Fruit fly (Drosophila melanogaster) whole organism, prepupa: ENCODE measurements around the gene rho-4.

Source experiments
- Blimp-1 ChIP-seq: fragments of 200-800 bp; sonication (Bioruptor generic); optimal IDR thresholded peaks from 3 replicates; lab custom pipeline; 2017; ENCODE audit warnings: missing biosample characterization, missing genetic modification characterization, mild to moderate bottlenecking, moderate library complexity, missing genetic modification reagents
- CG10669 ChIP-seq: fragments of 200-800 bp; sonication (Bioruptor generic); optimal IDR thresholded peaks from 3 replicates; lab custom pipeline; 2018; ENCODE audit warnings: missing biosample characterization, mild to moderate bottlenecking, missing genetic modification characterization, moderate library complexity
- CG11762 ChIP-seq: fragments of 200-800 bp; sonication (Bioruptor generic); optimal IDR thresholded peaks from 3 replicates; lab custom pipeline; 2016; ENCODE audit warnings: missing biosample characterization, missing genetic modification characterization; ENCODE audit not compliant: insufficient read depth
- CG15336 ChIP-seq: fragments of 200-800 bp; sonication (Bioruptor generic); IDR thresholded peaks from 2 replicates; pipeline ENCODE4 v1.3.6; 2022; ENCODE audit warnings: missing biosample characterization, missing genetic modification characterization
- CG1621 ChIP-seq: fragments of 200-800 bp; sonication (Bioruptor generic); optimal IDR thresholded peaks from 3 replicates; lab custom pipeline; 2018; ENCODE audit warnings: missing biosample characterization, mild to moderate bottlenecking, missing genetic modification characterization
- CG3032 ChIP-seq: fragments of 200-800 bp; optimal IDR thresholded peaks from 2 replicates; lab custom pipeline; 2019; ENCODE audit warnings: missing biosample characterization, mild to moderate bottlenecking, missing genetic modification characterization, moderate library complexity
- CG32006 ChIP-seq: fragments of 200-800 bp; sonication (Bioruptor generic); optimal IDR thresholded peaks from 3 replicates; lab custom pipeline; 2017; ENCODE audit warnings: missing biosample characterization, mild to moderate bottlenecking, missing genetic modification characterization
- CG4318 ChIP-seq: fragments of 200-800 bp; sonication (Bioruptor generic); optimal IDR thresholded peaks from 3 replicates; lab custom pipeline; 2017; ENCODE audit warnings: missing biosample characterization, mild to moderate bottlenecking, missing genetic modification characterization
- CG6163 ChIP-seq: fragments of 200-800 bp; sonication (Bioruptor generic); IDR thresholded peaks from 3 replicates; pipeline ENCODE4 v1.3.6; 2022; ENCODE audit warnings: missing biosample characterization, missing genetic modification characterization
- CG6276 ChIP-seq: fragments of 200-800 bp; sonication (Bioruptor generic); optimal IDR thresholded peaks from 2 replicates; lab custom pipeline; 2017; ENCODE audit warnings: missing biosample characterization, mild to moderate bottlenecking, missing genetic modification characterization
- CG6854 ChIP-seq: fragments of 200-800 bp; sonication (Bioruptor generic); optimal IDR thresholded peaks from 2 replicates; lab custom pipeline; 2017; ENCODE audit warnings: missing biosample characterization, mild to moderate bottlenecking, missing genetic modification characterization
- CG8119 ChIP-seq: fragments of 200-800 bp; sonication (Bioruptor generic); IDR thresholded peaks from 3 replicates; pipeline ENCODE4 v1.3.6; 2022; ENCODE audit warnings: missing biosample characterization, missing genetic modification characterization
- CG8319 ChIP-seq: fragments of 200-800 bp; sonication (Bioruptor generic); optimal IDR thresholded peaks from 3 replicates; lab custom pipeline; 2016; ENCODE audit warnings: missing biosample characterization, missing genetic modification characterization
- CG8632 ChIP-seq: fragments of 200-800 bp; sonication (Bioruptor generic); optimal IDR thresholded peaks from 3 replicates; lab custom pipeline; 2016; ENCODE audit warnings: missing biosample characterization, missing genetic modification characterization
- Eip78C ChIP-seq: fragments of 200-800 bp; sonication (Bioruptor generic); peaks from one replicate; lab custom pipeline; 2016; ENCODE audit warnings: missing biosample characterization, missing genetic modification characterization
- Ets21C ChIP-seq: fragments of 200-800 bp; sonication (Bioruptor generic); optimal IDR thresholded peaks from 3 replicates; lab custom pipeline; 2016; ENCODE audit warnings: missing biosample characterization, missing genetic modification characterization
- Ets96B ChIP-seq: fragments of 200-800 bp; optimal IDR thresholded peaks from 2 replicates; lab custom pipeline; 2019; ENCODE audit warnings: missing biosample characterization, mild to moderate bottlenecking, missing genetic modification characterization, moderate library complexity
- Gug ChIP-seq: fragments of 200-800 bp; sonication (Bioruptor generic); IDR thresholded peaks from 2 replicates; pipeline ENCODE4 v1.3.6; 2022; ENCODE audit warnings: missing biosample characterization, missing genetic modification characterization
- Hr39 ChIP-seq: fragments of 200-800 bp; sonication (Bioruptor generic); optimal IDR thresholded peaks from 2 replicates; lab custom pipeline; 2016; ENCODE audit warnings: missing biosample characterization, missing genetic modification characterization
- Hr4 ChIP-seq: fragments of 200-800 bp; sonication (Bioruptor generic); optimal IDR thresholded peaks from 3 replicates; lab custom pipeline; 2016; ENCODE audit warnings: missing biosample characterization, missing genetic modification characterization
- Lpt ChIP-seq: fragments of 200-800 bp; sonication (Bioruptor generic); optimal IDR thresholded peaks from 3 replicates; lab custom pipeline; 2016; ENCODE audit warnings: missing biosample characterization, missing genetic modification characterization
- OdsH ChIP-seq: fragments of 200-800 bp; sonication (Bioruptor generic); optimal IDR thresholded peaks from 3 replicates; lab custom pipeline; 2016; ENCODE audit warnings: missing biosample characterization, missing genetic modification characterization
- Smox ChIP-seq: fragments of 200-800 bp; sonication (Bioruptor generic); optimal IDR thresholded peaks from 3 replicates; lab custom pipeline; 2016; ENCODE audit warnings: missing biosample characterization, missing genetic modification characterization
- Sox102F ChIP-seq: fragments of 200-800 bp; sonication (Bioruptor generic); optimal IDR thresholded peaks from 2 replicates; lab custom pipeline; 2016; ENCODE audit warnings: missing biosample characterization, mild to moderate bottlenecking, missing genetic modification characterization
- Sox14 ChIP-seq: fragments of 200-800 bp; sonication (Bioruptor generic); optimal IDR thresholded peaks from 3 replicates; lab custom pipeline; 2016; ENCODE audit warnings: missing biosample characterization, missing genetic modification characterization
- Sox15 ChIP-seq: fragments of 200-800 bp; sonication (Bioruptor generic); optimal IDR thresholded peaks from 3 replicates; lab custom pipeline; 2016; ENCODE audit warnings: missing biosample characterization, missing genetic modification characterization
- achi ChIP-seq: fragments of 200-800 bp; sonication (Bioruptor generic); optimal IDR thresholded peaks from 3 replicates; lab custom pipeline; 2016; ENCODE audit warnings: missing biosample characterization, missing genetic modification characterization
- acj6 ChIP-seq: fragments of 200-800 bp; sonication (Bioruptor generic); optimal IDR thresholded peaks from 3 replicates; lab custom pipeline; 2016; ENCODE audit warnings: missing biosample characterization, missing genetic modification characterization
- cyc ChIP-seq: fragments of 200-800 bp; sonication (Bioruptor generic); optimal IDR thresholded peaks from 3 replicates; lab custom pipeline; 2016; ENCODE audit warnings: missing biosample characterization, missing genetic modification characterization
- dac ChIP-seq: fragments of 200-800 bp; sonication (Bioruptor generic); optimal IDR thresholded peaks from 2 replicates; lab custom pipeline; 2017; ENCODE audit warnings: missing biosample characterization, mild to moderate bottlenecking, missing genetic modification characterization
- dsx ChIP-seq: fragments of 200-800 bp; optimal IDR thresholded peaks from 3 replicates; lab custom pipeline; 2019; ENCODE audit warnings: missing biosample characterization, mild to moderate bottlenecking, missing genetic modification characterization, moderate library complexity; ENCODE audit not compliant: poor library complexity, severe bottlenecking
- eg ChIP-seq: fragments of 200-800 bp; sonication (Bioruptor generic); IDR thresholded peaks from 3 replicates; pipeline ENCODE4 v1.3.6; 2022; ENCODE audit warnings: missing biosample characterization, missing genetic modification characterization
- esn ChIP-seq: fragments of 200-800 bp; sonication (Bioruptor generic); optimal IDR thresholded peaks from 2 replicates; lab custom pipeline; 2016; ENCODE audit warnings: missing biosample characterization, mild to moderate bottlenecking, missing genetic modification characterization, moderate library complexity
- fd59A ChIP-seq: fragments of 200-800 bp; sonication (Bioruptor generic); optimal IDR thresholded peaks from 2 replicates; lab custom pipeline; 2017; ENCODE audit warnings: missing biosample characterization, mild to moderate bottlenecking, missing genetic modification characterization, missing genetic modification reagents
- fd85E ChIP-seq: fragments of 200-800 bp; sonication (Bioruptor generic); optimal IDR thresholded peaks from 3 replicates; lab custom pipeline; 2016; ENCODE audit warnings: missing biosample characterization, missing genetic modification characterization
- fkh ChIP-seq: fragments of 200-800 bp; sonication (Bioruptor generic); optimal IDR thresholded peaks from 3 replicates; lab custom pipeline; 2017; ENCODE audit warnings: missing biosample characterization, mild to moderate bottlenecking, missing genetic modification characterization, moderate library complexity
- net ChIP-seq: fragments of 200-800 bp; sonication (Bioruptor generic); optimal IDR thresholded peaks from 3 replicates; lab custom pipeline; 2016; ENCODE audit warnings: missing biosample characterization, missing genetic modification characterization
- salr ChIP-seq, 2 experiments: fragments of 200-800 bp; sonication (Bioruptor generic); optimal IDR thresholded peaks; 3 replicates each; lab custom pipeline; 2016 to 2018; ENCODE audit warnings: missing biosample characterization in 2 of 2, missing genetic modification characterization in 2 of 2, mild to moderate bottlenecking in 1 of 2
- spab ChIP-seq: fragments of 200-800 bp; sonication (Bioruptor generic); optimal IDR thresholded peaks from 2 replicates; lab custom pipeline; 2017; ENCODE audit warnings: missing biosample characterization, mild to moderate bottlenecking, missing genetic modification characterization, missing genetic modification reagents
- ss ChIP-seq, 2 experiments: fragments of 200-800 bp; sonication (Bioruptor generic); optimal IDR thresholded peaks; 2 replicates in 1 of 2; 3 replicates in 1 of 2; lab custom pipeline; 2017 to 2018; ENCODE audit warnings: mild to moderate bottlenecking in 2 of 2, missing biosample characterization in 2 of 2, missing genetic modification characterization in 2 of 2, moderate library complexity in 1 of 2
- svp ChIP-seq: fragments of 200-800 bp; sonication (Bioruptor generic); peaks from one replicate; lab custom pipeline; 2016; ENCODE audit warnings: missing biosample characterization, missing genetic modification characterization
- topi ChIP-seq: fragments of 200-800 bp; sonication (Bioruptor generic); optimal IDR thresholded peaks from 3 replicates; lab custom pipeline; 2016; ENCODE audit warnings: missing biosample characterization, missing genetic modification characterization
- vri ChIP-seq: fragments of 200-800 bp; sonication (Bioruptor generic); optimal IDR thresholded peaks from 3 replicates; lab custom pipeline; 2016; ENCODE audit warnings: missing biosample characterization, mild to moderate bottlenecking, missing genetic modification characterization

Gene rho-4

DNA sequence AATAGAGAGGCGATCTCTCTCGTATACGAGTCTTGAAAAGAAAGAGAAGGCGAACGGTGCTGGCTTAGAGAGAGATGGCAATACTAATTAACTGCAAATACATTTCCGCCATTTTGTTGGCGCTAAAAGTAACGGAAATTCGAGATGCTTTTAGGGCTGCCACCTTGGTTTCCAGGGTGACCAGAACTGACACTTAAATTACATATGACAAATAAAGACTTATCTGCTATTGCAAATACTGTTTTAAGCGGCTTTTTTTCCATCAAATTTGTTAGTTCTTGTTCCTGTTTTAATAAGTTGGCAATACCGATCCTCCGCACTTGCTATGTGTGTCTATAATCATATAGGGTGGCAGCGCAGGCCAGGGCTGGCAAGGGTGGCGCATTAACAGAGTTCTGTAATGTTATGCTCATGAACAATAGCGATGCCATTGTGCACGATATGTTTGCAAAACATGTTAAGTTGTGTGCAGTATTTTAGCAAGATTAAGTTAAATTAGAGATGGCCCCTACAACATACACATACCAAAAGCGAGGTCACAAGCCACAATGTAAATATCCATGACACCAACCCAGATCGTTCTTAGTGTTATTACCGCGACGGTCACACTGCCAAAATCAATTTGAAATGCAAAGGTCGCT lies 19.3 kb upstream of the rho-4 start, which contains the start of gene nod (continued):
- TF ChIP-seq CG1621 (tag; lab: Kevin White, UChicago) (peak; percentile 7), CG6854 (GFP tag; lab: Kevin White, UChicago) (no peak), fd59A (GFP tag; lab: Kevin White, UChicago) (no peak), CG11762 (peak; percentile 39), eg (GFP tag; lab: Robert Waterston, UW) (peak; percentile 39; the same call in 1 of the 3 replicates), Smox (GFP tag; lab: Kevin White, UChicago) (peak; percentile 46), fkh (GFP tag; lab: Kevin White, UChicago) (peak; percentile 46), svp (GFP tag; lab: Kevin White, UChicago) (peak; percentile 43), Lpt (GFP tag; lab: Kevin White, UChicago) (peak; percentile 28), CG8319 (peak; percentile 45), salr (GFP tag; optimal IDR thresholded peaks at IDR 0.05; lab: Kevin White, UChicago) (no peak), CG8632 (GFP tag; lab: Kevin White, UChicago) (peak; percentile 25), CG3032 (tag; lab: Kevin White, UChicago) (peak; percentile 45), ss (GFP tag; optimal IDR thresholded peaks at IDR 0.05; lab: Kevin White, UChicago) (no peak), Sox14 (GFP tag; lab: Kevin White, UChicago) (peak; percentile 69), spab (no peak), CG6276 (no peak), net (peak; percentile 53), Gug (no peak), OdsH (GFP tag; lab: Kevin White, UChicago) (peak; percentile 69)

DNA sequence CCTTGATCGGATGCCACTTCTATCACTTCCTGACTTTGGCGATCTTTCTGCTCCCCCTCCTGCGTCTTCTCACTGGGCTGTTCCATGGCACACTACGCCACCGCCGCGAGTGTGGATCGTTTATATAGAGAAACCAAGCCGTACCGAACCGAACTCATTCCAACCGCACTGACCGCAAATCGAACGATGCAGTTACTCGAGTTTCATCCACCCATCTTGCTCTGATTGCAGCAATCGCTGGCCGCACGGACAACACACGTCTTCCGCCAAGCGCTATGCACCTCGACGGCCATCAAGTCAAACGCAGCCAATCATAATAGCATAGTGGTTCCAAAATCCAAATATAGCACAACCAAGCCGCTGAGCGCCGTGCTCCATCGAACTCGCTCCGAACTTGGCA lies 15.6 kb upstream of the rho-4 start, which contains the start of gene pkm:
Gene pkm (minus strand): TSS at position 101 of the 400 bp plus-strand sequence.
- no peak for TF ChIP-seq CG32006
- no peak for TF ChIP-seq achi (GFP tag; lab: Kevin White, UChicago)
- no peak for TF ChIP-seq net
- no peak for TF ChIP-seq CG8119 (GFP tag; lab: Robert Waterston, UW)
- no peak for TF ChIP-seq Sox14 (GFP tag; lab: Kevin White, UChicago)
- TF ChIP-seq Hr4 (GFP tag; lab: Kevin White, UChicago) = no peak
- no peak for TF ChIP-seq Hr39 (GFP tag; lab: Kevin White, UChicago)

DNA sequence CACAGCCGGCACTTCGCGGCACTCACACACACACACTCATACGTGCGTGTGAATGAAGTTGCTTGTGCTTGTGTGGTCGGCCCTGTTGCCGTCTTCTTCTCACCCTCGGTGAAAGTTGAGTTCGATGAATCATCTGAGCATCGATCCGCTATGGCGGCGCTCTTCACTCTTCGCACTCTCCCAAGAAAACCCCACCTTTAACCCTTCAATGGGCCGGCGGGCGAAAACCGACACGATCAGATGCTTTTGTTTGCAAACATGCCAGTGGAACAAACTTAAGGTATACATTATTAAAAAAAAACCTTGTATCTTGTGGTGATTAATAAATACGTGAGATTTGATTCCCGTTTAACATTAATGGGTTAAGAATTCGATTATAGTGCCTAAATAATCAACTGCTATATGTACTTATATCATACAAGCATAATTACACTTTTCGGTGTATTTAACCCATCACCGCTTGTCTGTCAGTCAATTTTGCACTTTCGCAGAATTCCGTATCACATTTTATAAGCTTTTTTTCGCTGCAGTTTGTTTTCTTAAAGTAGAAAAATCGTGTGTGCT lies 1.2 kb downstream of the rho-4 start:
- TF ChIP-seq CG15336 = no peak
- TF ChIP-seq Hr4 (GFP tag; lab: Kevin White, UChicago) = peak; percentile 33
- TF ChIP-seq dsx = no peak
- peak; percentile 25 for TF ChIP-seq acj6 (GFP tag; lab: Kevin White, UChicago)
- peak; percentile 52 for TF ChIP-seq cyc (GFP tag; lab: Kevin White, UChicago)
- peak; percentile 39 for TF ChIP-seq Blimp-1 (GFP tag; lab: Kevin White, UChicago)
- no peak for TF ChIP-seq salr (GFP tag; optimal IDR thresholded peaks at IDR 0.05; lab: Kevin White, UChicago)
- TF ChIP-seq Sox102F (GFP tag; lab: Kevin White, UChicago) = no peak
- no peak for TF ChIP-seq dac (GFP tag; lab: Kevin White, UChicago)
- TF ChIP-seq CG6163 (GFP tag; lab: Robert Waterston, UW) = 0 out of 3 replicates have a peak, but pooled peaks have one; percentile 13
- no peak for TF ChIP-seq CG32006
- TF ChIP-seq CG3032 (tag; lab: Kevin White, UChicago) = peak; percentile 5
- TF ChIP-seq eg (GFP tag; lab: Robert Waterston, UW) = peak; percentile 51; the same call in 2 of the 3 replicates
- no peak for TF ChIP-seq fd85E (GFP tag; lab: Kevin White, UChicago)
- peak; percentile 18 for TF ChIP-seq Ets96B (tag; lab: Kevin White, UChicago)
- TF ChIP-seq CG6276 = no peak
- TF ChIP-seq CG1621 (tag; lab: Kevin White, UChicago) = no peak
- no peak for TF ChIP-seq fd59A (GFP tag; lab: Kevin White, UChicago)
- TF ChIP-seq esn (GFP tag; lab: Kevin White, UChicago) = peak; percentile 70
- peak; percentile 62 for TF ChIP-seq topi (GFP tag; lab: Kevin White, UChicago)
- TF ChIP-seq Lpt (GFP tag; lab: Kevin White, UChicago) = no peak
- TF ChIP-seq OdsH (GFP tag; lab: Kevin White, UChicago) = no peak
- TF ChIP-seq Sox15 (GFP tag; lab: Kevin White, UChicago) = no peak
- no peak for TF ChIP-seq CG4318
- TF ChIP-seq CG8319 = peak; percentile 6
- peak; percentile 60 for TF ChIP-seq Sox14 (GFP tag; lab: Kevin White, UChicago)
- TF ChIP-seq vri = no peak
- no peak for TF ChIP-seq CG10669 (GFP tag; lab: Kevin White, UChicago)
- peak; percentile 91 for TF ChIP-seq Eip78C (GFP tag; lab: Kevin White, UChicago)
- peak; percentile 32 for TF ChIP-seq CG11762
- peak; percentile 40 for TF ChIP-seq CG8632 (GFP tag; lab: Kevin White, UChicago)
- TF ChIP-seq Gug = no peak
- TF ChIP-seq ss (GFP tag; optimal IDR thresholded peaks at IDR 0.05; lab: Kevin White, UChicago) = peak in 1 of 2 experiments; percentile 47
- TF ChIP-seq spab = no peak
- peak; percentile 22 for TF ChIP-seq Ets21C
